Worm (Caenorhabditis elegans): ENCODE data around the gene Y43F8B.9.

Y43F8B.9 gene

DNA sequence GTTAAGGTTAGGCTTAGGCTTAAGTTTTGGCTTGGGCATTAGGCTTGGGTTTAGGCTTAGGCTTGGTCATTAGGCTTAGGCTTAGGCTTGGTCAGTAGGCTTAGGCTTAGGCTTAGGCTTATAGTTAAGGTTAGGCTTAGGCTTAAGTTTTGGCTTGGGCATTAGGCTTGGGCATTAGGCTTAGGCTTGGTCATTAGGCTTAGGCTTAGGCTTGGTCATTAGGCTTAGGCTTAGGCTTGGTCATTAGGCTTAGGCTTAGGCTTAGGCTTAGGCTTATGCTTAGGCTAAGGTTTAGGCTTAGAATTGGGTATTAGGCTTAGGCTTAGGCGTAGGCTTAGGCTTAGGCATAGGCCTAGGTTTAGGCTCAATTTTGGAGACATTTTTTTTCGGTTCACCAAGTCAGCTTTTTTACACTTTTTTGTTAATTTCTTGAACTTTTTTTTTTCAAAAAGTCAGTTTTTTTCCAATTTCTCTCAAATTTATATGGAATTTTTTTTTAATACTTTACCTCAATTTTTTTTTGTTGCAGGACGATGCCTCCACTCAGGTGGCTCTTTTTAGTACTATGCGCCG, 24.7 kb downstream of the Y43F8B.9 start, which contains the start of gene Y43F8B.3:
Gene Y43F8B.3 (plus strand): TSS at position 523 of the 573 bp plus-strand sequence.
- TF ChIP-seq hlh-13 (GFP tag; optimal IDR thresholded peaks at IDR 0.05): no peak
- no peak for TF ChIP-seq ceh-22 (tag; optimal IDR thresholded peaks at IDR 0.05)
- TF ChIP-seq lim-6 (tag; optimal IDR thresholded peaks at IDR 0.05): no peak
- TF ChIP-seq ceh-2 (tag; optimal IDR thresholded peaks at IDR 0.05): no peak
- TF ChIP-seq hlh-30 (tag; optimal IDR thresholded peaks at IDR 0.05; ENCODE audit: insufficient read depth): no peak
- TF ChIP-seq sdc-2 (tag; optimal IDR thresholded peaks at IDR 0.05): no peak

DNA sequence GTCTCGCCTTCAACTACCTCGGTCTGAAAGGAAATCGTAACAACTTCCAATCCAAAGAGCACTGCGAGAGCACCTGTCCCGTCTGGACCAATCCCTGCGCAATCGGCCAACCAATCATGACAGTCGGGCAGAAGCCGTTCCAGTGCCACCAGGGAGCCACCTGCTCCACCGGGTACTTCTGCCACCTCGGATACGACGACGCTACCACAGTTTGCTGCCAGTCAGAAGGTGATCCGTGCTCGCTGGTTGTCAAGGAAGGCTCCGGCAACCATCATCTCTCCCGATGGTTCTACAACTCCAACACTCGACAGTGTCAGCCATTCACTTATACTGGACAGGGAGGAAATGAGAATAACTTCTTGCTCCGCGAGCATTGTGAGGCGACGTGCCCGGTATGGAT, 31.1 kb downstream of the Y43F8B.9 start:
- TF ChIP-seq sdc-2 (tag; optimal IDR thresholded peaks at IDR 0.05) (no peak), pag-3 (tag; optimal IDR thresholded peaks at IDR 0.05; ENCODE audit: borderline replicate concordance) (peak; percentile 57)

DNA sequence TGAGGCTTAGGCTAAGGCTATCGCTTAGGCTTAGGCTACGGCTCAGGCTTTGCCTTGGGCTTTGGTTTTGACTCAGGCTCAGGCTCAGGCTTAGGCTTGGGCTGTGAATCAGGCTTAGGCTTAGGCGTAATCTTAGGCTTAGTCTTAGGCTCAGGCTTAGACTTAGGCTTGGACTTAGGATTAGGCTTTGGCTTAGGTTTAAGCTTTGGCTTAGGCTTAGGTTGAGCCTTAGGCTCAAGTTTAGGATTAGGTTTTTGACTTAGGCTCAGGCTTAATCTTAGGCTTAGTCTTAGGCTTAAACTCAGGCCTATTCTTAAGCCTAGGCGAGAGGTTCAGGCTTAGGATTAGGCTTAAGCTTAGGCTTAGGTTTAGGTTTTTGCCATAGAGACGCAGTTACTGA, 32.4 kb downstream of the Y43F8B.9 start:
- TF ChIP-seq dve-1 (tag; optimal IDR thresholded peaks at IDR 0.05): peak; percentile 91
- TF ChIP-seq fax-1 (tag; optimal IDR thresholded peaks at IDR 0.05): no peak
- no peak for TF ChIP-seq ceh-31 (tag; optimal IDR thresholded peaks at IDR 0.05)
- no peak for TF ChIP-seq mec-3 (tag; optimal IDR thresholded peaks at IDR 0.05; ENCODE audit: borderline replicate concordance)
- TF ChIP-seq sox-4 (tag; optimal IDR thresholded peaks at IDR 0.05): no peak

DNA sequence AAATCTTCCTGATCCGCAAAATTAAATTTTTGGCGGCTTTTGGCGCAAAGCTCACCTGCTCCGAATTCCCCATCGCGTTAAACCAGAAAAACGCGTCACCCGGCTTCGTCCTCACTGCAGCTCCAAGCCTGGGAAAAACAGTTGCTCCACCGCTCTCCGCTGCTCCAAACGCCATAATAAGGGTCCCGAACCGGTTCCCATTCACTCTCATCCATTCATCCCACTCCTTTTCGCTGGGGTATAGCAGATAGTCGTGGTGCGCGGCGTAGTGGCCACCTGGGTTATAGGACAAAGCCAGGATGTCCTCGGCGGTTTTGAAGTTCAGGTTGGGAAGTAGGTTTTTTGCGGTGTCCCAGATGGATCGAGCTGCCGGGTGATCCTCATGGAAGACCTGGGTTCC, 33.0 kb downstream of the Y43F8B.9 start:
- no peak for TF ChIP-seq zip-5 (tag; optimal IDR thresholded peaks at IDR 0.05)
- TF ChIP-seq ceh-24 (tag; optimal IDR thresholded peaks at IDR 0.05): no peak
- no peak for TF ChIP-seq ceh-6 (GFP tag; optimal IDR thresholded peaks at IDR 0.05)
- TF ChIP-seq pag-3 (tag; optimal IDR thresholded peaks at IDR 0.05; ENCODE audit: borderline replicate concordance): no peak
- TF ChIP-seq ceh-18 (tag; optimal IDR thresholded peaks at IDR 0.05): no peak
- no peak for TF ChIP-seq Y22D7AL.16 (tag; optimal IDR thresholded peaks at IDR 0.05)
- TF ChIP-seq ceh-9 (tag; optimal IDR thresholded peaks at IDR 0.05): no peak
- no peak for TF ChIP-seq ceh-48 (tag; optimal IDR thresholded peaks at IDR 0.05)

DNA sequence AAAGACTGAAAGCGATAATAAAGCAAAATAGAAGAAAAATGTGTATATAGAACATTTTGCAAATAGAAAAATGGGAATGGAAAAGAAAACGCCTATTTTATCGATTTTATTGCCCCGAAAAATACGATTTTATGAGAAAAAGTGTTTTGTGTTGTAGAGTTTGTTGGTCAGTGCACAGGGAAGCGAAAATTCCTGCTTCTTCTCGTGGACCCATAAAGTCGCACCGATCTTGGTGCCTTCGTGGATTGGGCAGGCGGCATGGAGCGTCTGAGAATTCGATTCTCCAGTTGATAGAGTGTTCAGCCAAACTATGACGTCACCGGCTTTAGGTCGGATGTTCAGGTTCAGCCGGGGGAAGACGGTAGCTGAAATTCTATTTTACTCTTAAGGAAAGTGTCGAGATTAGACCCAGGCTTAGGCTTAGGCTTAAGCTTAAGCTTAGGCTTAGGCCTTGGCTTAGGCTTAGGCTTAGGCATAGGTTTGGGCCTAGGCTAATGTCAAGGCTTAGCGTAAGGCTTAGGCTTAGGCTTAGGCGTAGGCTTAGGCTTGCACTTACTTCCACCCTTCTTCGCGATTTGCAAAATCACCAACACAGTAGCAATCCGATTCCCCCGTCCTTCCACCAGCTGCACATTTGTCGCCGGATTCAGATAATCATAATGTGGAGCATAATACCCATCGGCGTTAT, 34.5 kb downstream of the Y43F8B.9 start, which contains the start of gene Y43F8B.19:
Gene Y43F8B.19 (minus strand): TSS at position 51 of the 688 bp plus-strand sequence.
- TF ChIP-seq ceh-18 (tag; optimal IDR thresholded peaks at IDR 0.05): no peak
- no peak for TF ChIP-seq pax-1 (tag; optimal IDR thresholded peaks at IDR 0.05)
- TF ChIP-seq sox-2 (GFP tag; IDR thresholded peaks at IDR 0.05): no peak
- TF ChIP-seq unc-3 (GFP tag; conservative IDR thresholded peaks at IDR 0.05): no peak
- TF ChIP-seq unc-3 (tag; optimal IDR thresholded peaks at IDR 0.05): no peak
- no peak for TF ChIP-seq syd-9 (tag; optimal IDR thresholded peaks at IDR 0.05)
- TF ChIP-seq sox-4 (tag; optimal IDR thresholded peaks at IDR 0.05): no peak
- no peak for TF ChIP-seq ceh-6 (GFP tag; optimal IDR thresholded peaks at IDR 0.05)

DNA sequence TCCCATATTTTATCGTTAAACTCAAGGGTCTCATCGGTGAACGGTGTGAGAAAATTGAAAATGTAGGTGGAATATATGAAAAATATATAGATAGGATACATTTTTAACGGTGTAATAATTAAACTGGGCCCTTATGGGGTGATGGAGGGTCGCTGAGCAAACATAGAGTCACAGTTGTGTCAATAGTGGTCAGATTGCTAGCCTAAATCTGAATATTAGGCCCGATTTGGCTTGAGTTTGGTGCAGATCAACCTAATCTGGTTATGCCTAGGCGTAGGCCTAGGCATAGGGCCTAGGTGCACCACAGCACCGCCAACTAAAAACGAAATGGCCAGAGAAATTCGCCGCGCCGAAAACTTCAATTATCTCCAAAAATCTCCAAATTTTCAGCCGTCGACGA, 35.6 kb downstream of the Y43F8B.9 start, which contains the start of gene phy-4:
Gene phy-4 (minus strand): TSS at position 101 of the 400 bp plus-strand sequence.
- no peak for TF ChIP-seq hlh-15 (tag; optimal IDR thresholded peaks at IDR 0.05)
- no peak for TF ChIP-seq K02D7.2 (tag; optimal IDR thresholded peaks at IDR 0.05)
- no peak for TF ChIP-seq ets-4 (tag; optimal IDR thresholded peaks at IDR 0.05)
- no peak for TF ChIP-seq gmeb-2 (tag; optimal IDR thresholded peaks at IDR 0.05)
- TF ChIP-seq fax-1 (tag; optimal IDR thresholded peaks at IDR 0.05): no peak
- TF ChIP-seq zip-5 (tag; optimal IDR thresholded peaks at IDR 0.05): no peak
- no peak for TF ChIP-seq ceh-24 (tag; optimal IDR thresholded peaks at IDR 0.05)
- TF ChIP-seq ceh-6 (GFP tag; optimal IDR thresholded peaks at IDR 0.05): no peak
- no peak for TF ChIP-seq odd-2 (tag; optimal IDR thresholded peaks at IDR 0.05)
- no peak for TF ChIP-seq ceh-48 (tag; optimal IDR thresholded peaks at IDR 0.05)
- no peak for TF ChIP-seq mec-3 (tag; optimal IDR thresholded peaks at IDR 0.05; ENCODE audit: borderline replicate concordance)
- no peak for TF ChIP-seq hlh-13 (GFP tag; optimal IDR thresholded peaks at IDR 0.05)
- no peak for TF ChIP-seq pax-1 (tag; optimal IDR thresholded peaks at IDR 0.05)
- no peak for TF ChIP-seq ztf-16 (tag; optimal IDR thresholded peaks at IDR 0.05)
- TF ChIP-seq hlh-6 (tag; optimal IDR thresholded peaks at IDR 0.05): no peak
- no peak for TF ChIP-seq nhr-11 (tag; optimal IDR thresholded peaks at IDR 0.05)
- TF ChIP-seq fkh-6 (tag; optimal IDR thresholded peaks at IDR 0.05): no peak
